Worm (Caenorhabditis elegans): ENCODE measurements around the gene elc-1.

Gene elc-1

DNA sequence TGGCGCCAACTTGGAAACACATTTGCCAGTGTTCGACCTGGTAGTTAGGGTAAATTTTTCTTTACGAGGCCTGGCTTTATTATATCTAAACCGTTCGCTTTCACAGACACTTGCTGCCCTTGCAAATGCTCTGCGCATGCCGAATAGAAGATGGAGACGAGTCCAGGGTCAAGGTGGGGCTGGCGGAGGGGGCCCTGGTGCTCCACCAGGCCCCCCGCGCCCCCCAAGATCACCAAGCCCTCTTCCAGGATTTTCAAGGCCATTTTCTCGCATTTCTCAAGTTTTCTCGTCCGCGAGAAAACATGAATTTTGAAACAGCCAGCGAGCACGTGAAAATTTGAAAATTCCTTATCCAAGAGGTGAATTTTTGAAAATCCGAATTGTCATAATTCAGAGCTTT, 22.6 kb upstream of the elc-1 start:
- TF ChIP-seq ceh-88 (GFP tag; IDR thresholded peaks at IDR 0.05) (no peak), blmp-1 (tag; optimal IDR thresholded peaks at IDR 0.05) (no peak), unc-130 (tag; optimal IDR thresholded peaks at IDR 0.05) (no peak), lsy-2 (tag; optimal IDR thresholded peaks at IDR 0.05) (no peak), fkh-4 (tag; optimal IDR thresholded peaks at IDR 0.05; ENCODE audit: borderline replicate concordance) (no peak), ceh-82 (tag; optimal IDR thresholded peaks at IDR 0.05) (no peak), fkh-8 (tag; optimal IDR thresholded peaks at IDR 0.05) (no peak), lin-13 (GFP tag; optimal IDR thresholded peaks at IDR 0.05) (no peak), fkh-10 (GFP tag; optimal IDR thresholded peaks at IDR 0.05) (no peak), swsn-7 (tag; optimal IDR thresholded peaks at IDR 0.05) (no peak), nhr-47 (tag; optimal IDR thresholded peaks at IDR 0.05) (no peak), lin-15B (tag; optimal IDR thresholded peaks at IDR 0.05) (no peak)

ce11 chrIII:1436738-1437137, 19.7 kb upstream of the elc-1 start:
- no peak for TF ChIP-seq ceh-82 (tag; optimal IDR thresholded peaks at IDR 0.05)
- TF ChIP-seq nhr-71 (tag; optimal IDR thresholded peaks at IDR 0.05), result no peak
- peak; percentile 36 to 83 for TF ChIP-seq lsy-2 (tag; optimal IDR thresholded peaks at IDR 0.05)

DNA sequence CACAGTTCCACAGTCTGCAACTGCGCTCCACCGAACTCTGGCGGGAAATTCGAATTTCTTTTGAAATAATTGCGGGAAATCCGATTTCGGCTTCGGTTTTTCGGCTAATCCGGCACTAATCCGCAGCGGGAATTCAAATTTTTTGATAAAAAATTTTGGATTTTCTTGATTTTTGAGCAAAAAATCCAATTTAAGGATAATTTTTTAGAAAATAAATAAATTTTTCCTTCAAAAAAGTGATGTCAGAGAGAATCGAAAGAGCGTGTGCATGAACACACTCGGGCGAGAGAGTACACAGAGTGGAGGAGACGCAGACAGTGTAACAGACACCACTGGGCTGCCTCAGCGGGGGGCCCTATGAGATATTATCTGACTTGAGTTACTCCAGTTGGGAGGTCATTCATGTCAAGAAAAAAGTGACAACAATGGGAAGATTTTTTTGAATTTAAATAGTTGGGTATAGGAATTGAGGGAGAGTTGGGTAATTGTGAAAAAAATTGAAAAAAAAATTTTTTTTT, 13.0 kb upstream of the elc-1 start:
- TF ChIP-seq mep-1 (tag; optimal IDR thresholded peaks at IDR 0.05), result peak; percentile 46
- peak in 1 of 2 experiments; percentile 0 for TF ChIP-seq mdl-1 (tag; optimal IDR thresholded peaks at IDR 0.05)
- TF ChIP-seq nhr-85 (tag), result peak; percentile 39
- TF ChIP-seq efl-1 (optimal IDR thresholded peaks at IDR 0.05), result peak; percentile 23 to 25
- TF ChIP-seq efl-1 (GFP tag; optimal IDR thresholded peaks at IDR 0.05 in 1 of 2), result peak; percentile 53 to 91
- peak; percentile 40 to 51 for TF ChIP-seq lsy-2 (tag; optimal IDR thresholded peaks at IDR 0.05)
- TF ChIP-seq snpc-4 (tag; optimal IDR thresholded peaks at IDR 0.05), result no peak
- peak in 2 of 3 experiments; percentile 17 to 39 for TF ChIP-seq dpl-1 (GFP tag; optimal IDR thresholded peaks at IDR 0.05)
- TF ChIP-seq snu-23 (GFP tag; optimal IDR thresholded peaks at IDR 0.05), result peak; percentile 54
- no peak for TF ChIP-seq nhr-77 (tag; optimal IDR thresholded peaks at IDR 0.05)
- no peak for TF ChIP-seq pqm-1 (tag; optimal IDR thresholded peaks at IDR 0.05)
- TF ChIP-seq zag-1 (tag; optimal IDR thresholded peaks at IDR 0.05), result no peak
- TF ChIP-seq swsn-7 (tag; optimal IDR thresholded peaks at IDR 0.05), result peak; percentile 27
- no peak for TF ChIP-seq xbp-1 (tag; optimal IDR thresholded peaks at IDR 0.05)
- peak in 1 of 3 experiments; percentile 30 for TF ChIP-seq ceh-82 (tag; optimal IDR thresholded peaks at IDR 0.05)
- TF ChIP-seq lin-35 (GFP tag; optimal IDR thresholded peaks at IDR 0.05), result peak in 1 of 2 experiments; percentile 1

DNA sequence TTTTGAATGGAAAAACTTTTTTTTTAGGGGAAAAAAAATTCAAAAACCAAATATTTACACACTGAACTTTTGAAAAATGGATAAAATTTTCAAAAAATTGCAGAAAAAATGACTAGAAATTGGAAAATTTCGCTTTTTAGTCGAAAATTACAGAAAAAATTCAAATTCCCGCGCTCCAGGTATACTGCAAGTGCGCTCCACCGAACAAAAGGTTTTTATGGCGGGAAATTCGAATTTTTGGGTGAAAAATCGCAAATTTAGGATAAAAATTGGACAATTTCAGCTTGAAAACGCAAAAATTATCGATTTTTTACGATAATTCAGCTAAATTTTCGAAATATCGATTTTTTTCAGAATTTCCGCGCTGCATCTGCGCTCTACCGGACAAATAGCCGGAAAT, 12.3 kb upstream of the elc-1 start:
- TF ChIP-seq sup-37 (GFP tag; optimal IDR thresholded peaks at IDR 0.05), result no peak
- no peak for TF ChIP-seq irx-1 (tag; optimal IDR thresholded peaks at IDR 0.05)
- no peak for TF ChIP-seq unc-62 (GFP tag; optimal IDR thresholded peaks at IDR 0.05)
- no peak for TF ChIP-seq pax-3 (tag; optimal IDR thresholded peaks at IDR 0.05)
- TF ChIP-seq F16B12.6 (tag; optimal IDR thresholded peaks at IDR 0.05), result no peak
- TF ChIP-seq grh-1 (GFP tag; IDR thresholded peaks at IDR 0.05), result no peak
- TF ChIP-seq nhr-85 (tag), result no peak
- TF ChIP-seq ztf-11 (tag; optimal IDR thresholded peaks at IDR 0.05), result no peak

- TF ChIP-seq ama-1 (optimal IDR thresholded peaks at IDR 0.05) (no peak), sup-37 (GFP tag; optimal IDR thresholded peaks at IDR 0.05) (no peak), efl-1 (optimal IDR thresholded peaks at IDR 0.05) (no peak), efl-1 (GFP tag; optimal IDR thresholded peaks at IDR 0.05 in 1 of 2) (peak in 1 of 2 experiments; percentile 16), lin-15B (tag; optimal IDR thresholded peaks at IDR 0.05) (no peak)
These were observed 11.5 kb upstream of the elc-1 start for ce11 chrIII:1428448-1428847.

DNA sequence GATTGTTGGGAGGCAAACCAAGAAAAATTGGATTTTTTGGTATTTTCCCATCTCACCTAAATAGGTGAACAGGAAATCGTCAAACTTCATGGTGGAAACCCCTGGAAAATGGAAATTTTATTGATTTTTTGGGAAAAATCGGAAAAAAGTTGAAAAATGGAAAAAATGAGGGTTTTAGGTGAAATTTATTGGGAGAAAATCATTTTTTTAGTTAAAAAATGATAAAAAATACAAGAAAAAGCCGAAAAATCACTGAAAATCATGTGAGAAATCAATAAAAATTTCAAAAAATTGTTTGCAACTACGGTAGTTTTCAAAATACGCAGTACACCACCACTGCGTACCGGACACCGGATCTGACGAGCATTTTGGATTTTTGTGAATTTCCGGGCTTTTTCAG, 10.1 kb upstream of the elc-1 start, which contains the start of gene lelo-2:
lelo-2 (minus strand) TSS at position 101 of the 400 bp plus-strand sequence.
- TF ChIP-seq lin-39 (tag; optimal IDR thresholded peaks at IDR 0.05), result no peak
- no peak for TF ChIP-seq ces-1 (GFP tag; optimal IDR thresholded peaks at IDR 0.05)
- no peak for TF ChIP-seq nhr-85 (tag)
- no peak for TF ChIP-seq elt-3 (tag; optimal IDR thresholded peaks at IDR 0.05)
- TF ChIP-seq hlh-17 (GFP tag; optimal IDR thresholded peaks at IDR 0.05; ENCODE audit: borderline replicate concordance), result no peak
- TF ChIP-seq nhr-28 (tag; optimal IDR thresholded peaks at IDR 0.05), result no peak
- no peak for TF ChIP-seq vab-15 (tag; optimal IDR thresholded peaks at IDR 0.05)
- TF ChIP-seq fkh-4 (tag; optimal IDR thresholded peaks at IDR 0.05; ENCODE audit: borderline replicate concordance), result no peak
- no peak for TF ChIP-seq unc-98 (GFP tag; IDR thresholded peaks at IDR 0.05)
- no peak for TF ChIP-seq Y116A8C.19 (tag; optimal IDR thresholded peaks at IDR 0.05; ENCODE audit: borderline replicate concordance)
- no peak for TF ChIP-seq ceh-90 (tag; optimal IDR thresholded peaks at IDR 0.05)
- no peak for TF ChIP-seq unc-130 (tag; optimal IDR thresholded peaks at IDR 0.05)
- TF ChIP-seq pag-3 (tag; optimal IDR thresholded peaks at IDR 0.05; ENCODE audit: borderline replicate concordance, insufficient read depth), result no peak

All from whole organism, L1 larva.